Worm (Caenorhabditis elegans): ENCODE measurements around the gene snx-1.
A peak's percentile ranks its signal among the peaks of the same experiment; 100 is the strongest.

Gene snx-1

ce11 chrX:1124146-1124545, 4.6 kb upstream of the snx-1 start, which contains the start of gene C05D9.9:
Gene C05D9.9 (minus strand): TSS chrX:1124246.
- TF ChIP-seq nhr-67 (tag; optimal IDR thresholded peaks at IDR 0.05) = no peak
- no peak for TF ChIP-seq daf-12 (tag; optimal IDR thresholded peaks at IDR 0.05)
- no peak for TF ChIP-seq hmg-11 (tag; optimal IDR thresholded peaks at IDR 0.05)
- TF ChIP-seq lin-15B (tag; optimal IDR thresholded peaks at IDR 0.05) = no peak
- TF ChIP-seq eor-1 (tag; optimal IDR thresholded peaks at IDR 0.05) = no peak

ce11 chrX:1125426-1125825, 3.4 kb upstream of the snx-1 start, which contains the start of gene lmp-2:
Gene lmp-2 (plus strand): TSS chrX:1125615.
- TF ChIP-seq snpc-4 (tag; optimal IDR thresholded peaks at IDR 0.05) = no peak
- TF ChIP-seq pqm-1 (tag; optimal IDR thresholded peaks at IDR 0.05) = peak; percentile 45
- no peak for TF ChIP-seq sea-2 (GFP tag; optimal IDR thresholded peaks at IDR 0.05)
- TF ChIP-seq nhr-28 (tag; optimal IDR thresholded peaks at IDR 0.05) = no peak
- TF ChIP-seq R02D3.7 (tag; optimal IDR thresholded peaks at IDR 0.05) = no peak
- TF ChIP-seq aly-2 (tag; optimal IDR thresholded peaks at IDR 0.05) = no peak
- TF ChIP-seq ztf-11 (tag; optimal IDR thresholded peaks at IDR 0.05) = no peak
- no peak for TF ChIP-seq egl-5 (tag; optimal IDR thresholded peaks at IDR 0.05)
- no peak for TF ChIP-seq egl-27 (tag; optimal IDR thresholded peaks at IDR 0.05)
- TF ChIP-seq ZK546.5 (tag; optimal IDR thresholded peaks at IDR 0.05) = no peak
- no peak for TF ChIP-seq ama-1 (optimal IDR thresholded peaks at IDR 0.05)
- TF ChIP-seq elt-2 (tag; optimal IDR thresholded peaks at IDR 0.05) = peak; percentile 83
- TF ChIP-seq pha-4 (tag; optimal IDR thresholded peaks at IDR 0.05) = no peak
- no peak for TF ChIP-seq elt-3 (tag; optimal IDR thresholded peaks at IDR 0.05)
- TF ChIP-seq nhr-23 (tag; optimal IDR thresholded peaks at IDR 0.05) = no peak
- TF ChIP-seq lin-15B (tag; optimal IDR thresholded peaks at IDR 0.05) = no peak

DNA sequence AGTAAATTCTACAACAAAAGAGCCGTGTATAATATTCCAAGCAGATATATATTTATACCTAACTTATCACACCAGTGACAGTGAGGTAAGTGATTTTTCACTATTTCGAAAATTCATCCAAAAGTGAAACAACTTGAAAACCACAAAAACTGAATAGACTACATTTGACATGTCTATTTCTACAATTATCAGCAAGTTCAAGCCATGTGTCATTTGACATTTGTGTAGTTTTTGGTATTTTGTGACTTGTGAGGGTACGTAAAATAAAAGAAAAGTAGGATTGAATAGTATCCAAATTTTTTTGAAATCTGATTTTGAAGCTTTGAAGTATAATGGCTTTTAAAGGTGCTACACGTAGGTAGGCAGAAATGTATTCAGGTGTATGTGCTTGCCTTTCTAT, 2.6 kb upstream of the snx-1 start:
- no peak for TF ChIP-seq lin-15B (tag; optimal IDR thresholded peaks at IDR 0.05)
- TF ChIP-seq mml-1 (tag; optimal IDR thresholded peaks at IDR 0.05) = no peak
- TF ChIP-seq daf-12 (tag; optimal IDR thresholded peaks at IDR 0.05) = no peak
- no peak for TF ChIP-seq pqm-1 (tag; optimal IDR thresholded peaks at IDR 0.05)
- TF ChIP-seq ceh-82 (tag; optimal IDR thresholded peaks at IDR 0.05) = no peak
- TF ChIP-seq aly-2 (tag; optimal IDR thresholded peaks at IDR 0.05) = no peak
- TF ChIP-seq lsy-12 (tag; optimal IDR thresholded peaks at IDR 0.05) = no peak
- no peak for TF ChIP-seq hmg-11 (tag; optimal IDR thresholded peaks at IDR 0.05)
- TF ChIP-seq tbx-2 (tag; optimal IDR thresholded peaks at IDR 0.05) = no peak
- TF ChIP-seq ama-1 (optimal IDR thresholded peaks at IDR 0.05) = no peak
- TF ChIP-seq ZK546.5 (tag; optimal IDR thresholded peaks at IDR 0.05) = no peak
- TF ChIP-seq nhr-25 (tag; optimal IDR thresholded peaks at IDR 0.05) = no peak
- TF ChIP-seq nhr-23 (tag; optimal IDR thresholded peaks at IDR 0.05) = no peak

ce11 chrX:1141617-1142016, 12.8 kb downstream of the snx-1 start:
- TF ChIP-seq egl-5 (tag; optimal IDR thresholded peaks at IDR 0.05) = no peak
- no peak for TF ChIP-seq mdl-1 (tag; optimal IDR thresholded peaks at IDR 0.05)
- TF ChIP-seq egl-27 (tag; optimal IDR thresholded peaks at IDR 0.05) = no peak
- TF ChIP-seq nhr-237 (tag; optimal IDR thresholded peaks at IDR 0.05) = no peak
- no peak for TF ChIP-seq fos-1 (tag; optimal IDR thresholded peaks at IDR 0.05)
- no peak for TF ChIP-seq nhr-23 (tag; optimal IDR thresholded peaks at IDR 0.05)
- no peak for TF ChIP-seq lsy-12 (tag; optimal IDR thresholded peaks at IDR 0.05)
- TF ChIP-seq elt-2 (tag; optimal IDR thresholded peaks at IDR 0.05) = no peak
- TF ChIP-seq sea-2 (GFP tag; optimal IDR thresholded peaks at IDR 0.05) = no peak
- no peak for TF ChIP-seq pqm-1 (tag; optimal IDR thresholded peaks at IDR 0.05)
- TF ChIP-seq nhr-77 (tag; optimal IDR thresholded peaks at IDR 0.05) = no peak
- no peak for TF ChIP-seq ZK546.5 (tag; optimal IDR thresholded peaks at IDR 0.05)

ce11 chrX:1147394-1147793, 18.6 kb downstream of the snx-1 start:
- TF ChIP-seq pqm-1 (tag; optimal IDR thresholded peaks at IDR 0.05) = peak; percentile 64
- no peak for TF ChIP-seq fos-1 (tag; optimal IDR thresholded peaks at IDR 0.05)
- TF ChIP-seq elt-2 (tag; optimal IDR thresholded peaks at IDR 0.05) = peak; percentile 64

ce11 chrX:1148438-1148837, 19.7 kb downstream of the snx-1 start, which contains the start of the genes R193.2 and R193.6:
Gene R193.2 (minus strand): TSS chrX:1148585.
Gene R193.6 (plus strand): TSS chrX:1148787.
- TF ChIP-seq pqm-1 (tag; optimal IDR thresholded peaks at IDR 0.05) = peak; percentile 63
- TF ChIP-seq nhr-11 (tag; optimal IDR thresholded peaks at IDR 0.05) = no peak
- TF ChIP-seq lin-15B (tag; optimal IDR thresholded peaks at IDR 0.05) = no peak
- TF ChIP-seq ZK546.5 (tag; optimal IDR thresholded peaks at IDR 0.05) = no peak
- no peak for TF ChIP-seq fkh-10 (GFP tag; optimal IDR thresholded peaks at IDR 0.05)
- no peak for TF ChIP-seq unc-39 (tag; optimal IDR thresholded peaks at IDR 0.05)
- TF ChIP-seq ceh-16 (tag; optimal IDR thresholded peaks at IDR 0.05) = no peak
- TF ChIP-seq elt-2 (tag; optimal IDR thresholded peaks at IDR 0.05) = peak; percentile 98
- TF ChIP-seq ztf-4 (tag; optimal IDR thresholded peaks at IDR 0.05) = no peak
- TF ChIP-seq ceh-82 (tag; optimal IDR thresholded peaks at IDR 0.05) = no peak
- no peak for TF ChIP-seq unc-62 (GFP tag; optimal IDR thresholded peaks at IDR 0.05)

All from whole organism, L3 larva.